Fruit fly (Drosophila melanogaster) whole organism, embryonic: Measurements from ENCODE around the gene edin.

Experiments
- Atf-2 ChIP-seq: fragments of 200-800 bp; sonication (Bioruptor generic); optimal IDR thresholded peaks from 2 replicates; lab custom pipeline; 2016; ENCODE audit warnings: missing biosample characterization, missing genetic modification characterization
- B-H1 ChIP-seq: fragments of 200-800 bp; sonication (Bioruptor generic); IDR thresholded peaks from 3 replicates; pipeline ENCODE4 v1.3.6; 2022; ENCODE audit warnings: missing biosample characterization, missing genetic modification characterization
- CG10366 ChIP-seq: fragments of 200-800 bp; sonication (Bioruptor generic); IDR thresholded peaks from 2 replicates; pipeline ENCODE4 v1.3.6; 2022; ENCODE audit warnings: missing biosample characterization, missing genetic modification characterization
- CG11723 ChIP-seq: fragments of 200-800 bp; sonication (Bioruptor generic); optimal IDR thresholded peaks from 2 replicates; lab custom pipeline; 2017; ENCODE audit warnings: missing biosample characterization, mild to moderate bottlenecking, missing genetic modification characterization
- CG12942 ChIP-seq: fragments of 200-800 bp; sonication (Bioruptor generic); optimal IDR thresholded peaks from 3 replicates; lab custom pipeline; 2016; ENCODE audit warnings: missing biosample characterization, missing genetic modification characterization
- CG13123 ChIP-seq: fragments of 200-800 bp; sonication (Bioruptor generic); optimal IDR thresholded peaks from 2 replicates; lab custom pipeline; 2016; ENCODE audit warnings: missing biosample characterization, missing genetic modification characterization
- CG13424 ChIP-seq: fragments of 200-800 bp; sonication (Bioruptor generic); optimal IDR thresholded peaks from 2 replicates; lab custom pipeline; 2019; ENCODE audit warnings: missing biosample characterization, mild to moderate bottlenecking, missing genetic modification characterization, moderate library complexity
- CG14014 ChIP-seq: fragments of 200-800 bp; sonication (Bioruptor generic); IDR thresholded peaks from 2 replicates; pipeline ENCODE4 v1.3.6; 2022; ENCODE audit warnings: missing biosample characterization, missing genetic modification characterization
- CG14710 ChIP-seq: fragments of 200-800 bp; sonication (Bioruptor generic); optimal IDR thresholded peaks from 3 replicates; lab custom pipeline; 2019; ENCODE audit warnings: missing biosample characterization, mild to moderate bottlenecking, missing genetic modification characterization, moderate library complexity
- CG15601 ChIP-seq: fragments of 200-800 bp; sonication (Bioruptor generic); optimal IDR thresholded peaks from 3 replicates; lab custom pipeline; 2019; ENCODE audit warnings: missing biosample characterization, mild to moderate bottlenecking, missing genetic modification characterization, moderate library complexity
- CG15696 ChIP-seq: fragments of 200-800 bp; sonication (Bioruptor generic); optimal IDR thresholded peaks from 2 replicates; lab custom pipeline; 2019; ENCODE audit warnings: missing biosample characterization, mild to moderate bottlenecking, missing genetic modification characterization, moderate library complexity
- CG18011 ChIP-seq: fragments of 200-800 bp; sonication (Bioruptor generic); optimal IDR thresholded peaks from 2 replicates; lab custom pipeline; 2017; ENCODE audit warnings: missing biosample characterization, missing genetic modification characterization, mild to moderate bottlenecking, moderate library complexity, missing genotype
- CG18476 ChIP-seq: fragments of 200-800 bp; sonication (Bioruptor generic); optimal IDR thresholded peaks from 2 replicates; lab custom pipeline; 2016; ENCODE audit warnings: missing biosample characterization, mild to moderate bottlenecking, missing genetic modification characterization
- CG2129 ChIP-seq: fragments of 200-800 bp; sonication (Bioruptor generic); IDR thresholded peaks from 2 replicates; pipeline ENCODE4 v1.3.6; 2022; ENCODE audit warnings: missing biosample characterization, missing genetic modification characterization; ENCODE audit not compliant: partially characterized antibody
- CG31365 ChIP-seq: fragments of 200-800 bp; sonication (Bioruptor generic); optimal IDR thresholded peaks from 2 replicates; lab custom pipeline; 2018; ENCODE audit warnings: missing biosample characterization, mild to moderate bottlenecking, missing genetic modification characterization
- CG3281 ChIP-seq: fragments of 200-800 bp; sonication (Bioruptor generic); optimal IDR thresholded peaks from 3 replicates; lab custom pipeline; 2017; ENCODE audit warnings: missing biosample characterization, mild to moderate bottlenecking, missing genetic modification characterization
- CG34422 ChIP-seq: fragments of 200-800 bp; sonication (Bioruptor generic); IDR thresholded peaks from 3 replicates; pipeline ENCODE4 v1.3.6; 2022; ENCODE audit warnings: missing biosample characterization, missing genetic modification characterization
- CG4424 ChIP-seq: fragments of 200-800 bp; sonication (Bioruptor generic); optimal IDR thresholded peaks from 3 replicates; lab custom pipeline; 2016; ENCODE audit warnings: missing biosample characterization, missing genetic modification characterization
- CG4707 ChIP-seq: fragments of 200-800 bp; sonication (Bioruptor generic); optimal IDR thresholded peaks from 2 replicates; lab custom pipeline; 2018; ENCODE audit warnings: missing biosample characterization, mild to moderate bottlenecking, missing genetic modification characterization, moderate library complexity
- CG4820 ChIP-seq: fragments of 200-800 bp; sonication (Bioruptor generic); optimal IDR thresholded peaks from 3 replicates; lab custom pipeline; 2016; ENCODE audit warnings: missing biosample characterization, missing genetic modification characterization
- CG4854 ChIP-seq: fragments of 200-800 bp; sonication (Bioruptor generic); optimal IDR thresholded peaks from 2 replicates; lab custom pipeline; 2016; ENCODE audit warnings: missing biosample characterization, missing genetic modification characterization, inconsistent platforms
- CG6272 ChIP-seq: fragments of 200-800 bp; sonication (Bioruptor generic); IDR thresholded peaks from 2 replicates; pipeline ENCODE4 v1.3.6; 2022; ENCODE audit warnings: missing biosample characterization, missing genetic modification characterization
- CG7786 ChIP-seq: fragments of 200-800 bp; sonication (Bioruptor generic); optimal IDR thresholded peaks from 2 replicates; lab custom pipeline; 2016; ENCODE audit warnings: missing biosample characterization, missing genetic modification characterization
- CG7839 ChIP-seq: fragments of 200-800 bp; sonication (Bioruptor generic); optimal IDR thresholded peaks from 3 replicates; lab custom pipeline; 2018; ENCODE audit warnings: missing biosample characterization, mild to moderate bottlenecking, missing genetic modification characterization, moderate library complexity
- CG8281 ChIP-seq: fragments of 200-800 bp; sonication (Bioruptor generic); optimal IDR thresholded peaks from 2 replicates; lab custom pipeline; 2018; ENCODE audit warnings: missing biosample characterization, mild to moderate bottlenecking, missing genetic modification characterization, moderate library complexity
- CG8924 ChIP-seq: fragments of 200-800 bp; optimal IDR thresholded peaks from 3 replicates; lab custom pipeline; 2019; ENCODE audit warnings: missing biosample characterization, mild to moderate bottlenecking, missing genetic modification characterization, moderate library complexity
- CG9932 ChIP-seq: fragments of 200-800 bp; sonication (Bioruptor generic); IDR thresholded peaks from 2 replicates; pipeline ENCODE4 v1.3.6; 2022; ENCODE audit warnings: missing biosample characterization, missing genetic modification characterization
- CHES-1-like ChIP-seq: fragments of 200-800 bp; sonication (Bioruptor generic); optimal IDR thresholded peaks from 2 replicates; lab custom pipeline; 2016; ENCODE audit warnings: missing biosample characterization, missing genetic modification characterization
- CTCF ChIP-seq: fragments of 200-800 bp; sonication (Bioruptor generic); optimal IDR thresholded peaks from 2 replicates; lab custom pipeline; 2017; ENCODE audit warnings: missing biosample characterization, mild to moderate bottlenecking, missing genetic modification characterization, moderate library complexity
- CrebB ChIP-seq: fragments of 200-800 bp; sonication (Bioruptor generic); optimal IDR thresholded peaks from 3 replicates; lab custom pipeline; 2018; ENCODE audit warnings: missing biosample characterization, mild to moderate bottlenecking, missing genetic modification characterization
- D19B ChIP-seq: fragments of 200-800 bp; sonication (Bioruptor generic); optimal IDR thresholded peaks from 2 replicates; lab custom pipeline; 2017; ENCODE audit warnings: missing biosample characterization, mild to moderate bottlenecking, missing genetic modification characterization
- Dek ChIP-seq: fragments of 200-800 bp; sonication (Bioruptor generic); optimal IDR thresholded peaks from 3 replicates; lab custom pipeline; 2019; ENCODE audit warnings: missing biosample characterization, mild to moderate bottlenecking, missing genetic modification characterization, moderate library complexity
- Fer1 ChIP-seq: fragments of 200-800 bp; sonication (Bioruptor generic); optimal IDR thresholded peaks from 2 replicates; lab custom pipeline; 2017; ENCODE audit warnings: missing biosample characterization, mild to moderate bottlenecking, missing genetic modification characterization
- Fer2 ChIP-seq: fragments of 200-800 bp; sonication (Bioruptor generic); optimal IDR thresholded peaks from 2 replicates; lab custom pipeline; 2018; ENCODE audit warnings: missing biosample characterization, mild to moderate bottlenecking, missing genetic modification characterization, moderate library complexity
- HLH4C ChIP-seq: fragments of 200-800 bp; sonication (Bioruptor generic); IDR thresholded peaks from 3 replicates; pipeline ENCODE4 v1.3.6; 2022; ENCODE audit warnings: missing biosample characterization, missing genetic modification characterization; ENCODE audit not compliant: partially characterized antibody
- Hmr ChIP-seq: fragments of 200-800 bp; sonication (Bioruptor generic); optimal IDR thresholded peaks from 3 replicates; lab custom pipeline; 2017; ENCODE audit warnings: mild to moderate bottlenecking, missing biosample characterization, missing genetic modification reagents, missing genetic modification characterization
- Lpt ChIP-seq: fragments of >200 bp; optimal IDR thresholded peaks from 2 replicates; lab custom pipeline; 2018; ENCODE audit warnings: missing biosample characterization, missing genetic modification characterization
- Side ChIP-seq: fragments of 200-800 bp; sonication (Bioruptor generic); optimal IDR thresholded peaks from 2 replicates; lab custom pipeline; 2016; ENCODE audit warnings: missing biosample characterization, missing genetic modification characterization
- Sin3A ChIP-seq: fragments of >200 bp; optimal IDR thresholded peaks from 2 replicates; lab custom pipeline; 2018
- ab ChIP-seq: fragments of 200-800 bp; sonication (Bioruptor generic); optimal IDR thresholded peaks from 2 replicates; lab custom pipeline; 2016; ENCODE audit warnings: missing biosample characterization, missing genetic modification characterization
- amos ChIP-seq: fragments of 200-800 bp; sonication (Bioruptor generic); IDR thresholded peaks from 2 replicates; pipeline ENCODE4 v1.3.6; 2022; ENCODE audit warnings: missing biosample characterization, missing genetic modification characterization; ENCODE audit not compliant: partially characterized antibody
- cad ChIP-seq: fragments of >200 bp; optimal IDR thresholded peaks from 2 replicates; lab custom pipeline; 2017; ENCODE audit warnings: missing biosample characterization, missing genetic modification characterization
- gcm ChIP-seq: fragments of 200-800 bp; sonication (Bioruptor generic); optimal IDR thresholded peaks from 2 replicates; lab custom pipeline; 2019; ENCODE audit warnings: missing biosample characterization, mild to moderate bottlenecking, missing genetic modification characterization, moderate library complexity
- hbn ChIP-seq: fragments of 200-800 bp; sonication (Bioruptor generic); IDR thresholded peaks from 2 replicates; pipeline ENCODE4 v1.3.6; 2022; ENCODE audit warnings: missing biosample characterization, missing genetic modification characterization; ENCODE audit not compliant: partially characterized antibody
- hkb ChIP-seq, 2 experiments: fragments of 200-800 bp in 1 of 2; fragments of >200 bp in 1 of 2; sonication (Bioruptor generic) in 1 of 2; IDR thresholded peaks in 1 of 2; optimal IDR thresholded peaks in 1 of 2; 2 replicates each; pipeline versions ENCODE4 v1.3.6 to Lab custom; 2017 to 2022; ENCODE audit warnings: missing biosample characterization in 1 of 2, missing genetic modification characterization in 1 of 2
- onecut ChIP-seq: fragments of 200-800 bp; sonication (Bioruptor generic); IDR thresholded peaks from 2 replicates; pipeline ENCODE4 v1.3.6; 2022; ENCODE audit warnings: missing biosample characterization, missing genetic modification characterization
- sd ChIP-seq: fragments of 200-800 bp; sonication (Bioruptor generic); optimal IDR thresholded peaks from 3 replicates; lab custom pipeline; 2018; ENCODE audit warnings: missing biosample characterization, mild to moderate bottlenecking, missing genetic modification characterization, moderate library complexity
- sqz ChIP-seq: fragments of 200-800 bp; sonication (Bioruptor generic); optimal IDR thresholded peaks from 3 replicates; lab custom pipeline; 2018; ENCODE audit warnings: missing biosample characterization, mild to moderate bottlenecking, missing genetic modification characterization
- tap ChIP-seq: fragments of 200-800 bp; optimal IDR thresholded peaks from 3 replicates; lab custom pipeline; 2019; ENCODE audit warnings: missing biosample characterization, mild to moderate bottlenecking, missing genetic modification characterization, moderate library complexity
- toy ChIP-seq: fragments of 200-800 bp; sonication (Bioruptor generic); IDR thresholded peaks from 2 replicates; pipeline ENCODE4 v1.3.6; 2022; ENCODE audit warnings: missing biosample characterization, missing genetic modification characterization

The edin gene

DNA sequence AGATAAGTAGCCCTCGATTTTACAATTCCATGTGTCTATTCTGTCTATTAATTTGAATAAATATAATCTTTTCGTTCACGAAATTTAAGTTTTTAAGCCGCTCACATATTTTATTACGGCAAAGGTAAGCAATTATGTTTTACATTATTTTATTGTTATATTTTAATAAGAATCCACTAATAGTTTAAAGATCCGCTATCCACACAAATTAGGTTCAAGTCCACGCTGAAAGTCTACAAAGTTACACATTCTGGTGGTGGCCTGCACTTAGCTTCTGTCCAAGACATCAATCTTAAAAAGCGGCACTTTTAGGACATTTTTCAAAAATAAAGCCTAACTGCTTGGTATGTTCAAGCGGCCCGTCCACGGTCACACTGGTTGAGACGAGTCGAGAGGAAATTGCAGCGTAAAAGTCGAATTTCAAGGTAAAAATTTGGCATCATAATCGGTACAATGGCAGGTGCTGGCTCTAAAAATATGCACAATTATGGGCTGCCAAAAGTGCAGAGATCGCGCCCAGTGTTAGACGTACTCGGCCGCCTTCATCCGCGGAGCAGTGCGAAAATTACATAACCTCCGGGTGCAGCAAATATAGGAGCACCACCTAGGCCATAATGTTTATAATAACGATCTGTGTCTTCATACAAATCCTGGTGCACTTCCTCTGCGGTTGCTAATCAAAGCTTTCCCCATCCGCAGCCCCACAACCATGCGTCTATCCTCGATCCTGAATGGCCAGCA is 19.8 kb upstream of the edin start, which contains the start of the genes UQCR-Q and CG46525 (continued):
- TF ChIP-seq Side (no peak), CG6272 (GFP tag; lab: Robert Waterston, UW) (no peak), CG34422 (no peak), Fer2 (tag; lab: Kevin White, UChicago) (no peak), HLH4C (GFP tag; lab: Robert Waterston, UW) (peak; percentile 7; the same call in 1 of the 3 replicates), cad (no peak), toy (GFP tag; lab: Robert Waterston, UW) (no peak), Lpt (no peak), CG7786 (GFP tag; lab: Kevin White, UChicago) (no peak), CG11723 (no peak), sqz (GFP tag; lab: Kevin White, UChicago) (no peak), CG12942 (no peak), CG2129 (GFP tag; lab: Robert Waterston, UW) (no peak), CG4424 (GFP tag; lab: Kevin White, UChicago) (no peak), CG7839 (tag; lab: Kevin White, UChicago) (no peak), D19B (GFP tag; lab: Kevin White, UChicago) (no peak), hkb (optimal IDR thresholded peaks at IDR 0.05; lab: Kevin White, UChicago) (no peak), hkb (GFP tag; IDR thresholded peaks at IDR 0.05; lab: Robert Waterston, UW) (no peak), CG3281 (GFP tag; lab: Kevin White, UChicago) (no peak), CHES-1-like (no peak), CG8924 (tag; lab: Kevin White, UChicago) (peak; percentile 5), Sin3A (peak; percentile 25), CG14014 (GFP tag; lab: Robert Waterston, UW) (no peak), CG4707 (GFP tag; lab: Kevin White, UChicago) (no peak), tap (tag; lab: Kevin White, UChicago) (no peak), sd (peak; percentile 69), Fer1 (GFP tag; lab: Kevin White, UChicago) (peak; percentile 16), Dek (tag; lab: Kevin White, UChicago) (peak; percentile 50), ab (GFP tag; lab: Kevin White, UChicago) (no peak), CG4854 (GFP tag; lab: Kevin White, UChicago) (no peak), CG4820 (GFP tag; lab: Kevin White, UChicago) (no peak), CG10366 (GFP tag; lab: Robert Waterston, UW) (no peak), CG13123 (GFP tag; lab: Kevin White, UChicago) (no peak), CG18476 (GFP tag; lab: Kevin White, UChicago) (no peak), CG14710 (tag; lab: Kevin White, UChicago) (peak; percentile 56), CG31365 (tag; lab: Kevin White, UChicago) (no peak), hbn (GFP tag; lab: Robert Waterston, UW) (0 out of 2 replicates have a peak, but pooled peaks have one; percentile 39), CG15601 (tag; lab: Kevin White, UChicago) (peak; percentile 58), CG9932 (GFP tag; lab: Robert Waterston, UW) (no peak), gcm (GFP tag; lab: Kevin White, UChicago) (no peak), Atf-2 (GFP tag; lab: Kevin White, UChicago) (no peak), amos (GFP tag; lab: Robert Waterston, UW) (peak; percentile 50; the same call in 1 of the 2 replicates), Hmr (GFP tag; lab: Kevin White, UChicago) (peak; percentile 78), CG8281 (tag; lab: Kevin White, UChicago) (no peak), CG18011 (GFP tag; lab: Kevin White, UChicago) (no peak), CG15696 (tag; lab: Kevin White, UChicago) (no peak), CG13424 (peak; percentile 12), CTCF (peak; percentile 75), CrebB (tag; lab: Kevin White, UChicago) (peak; percentile 33), onecut (GFP tag; lab: Robert Waterston, UW) (no peak), B-H1 (no peak)
